Worm (Caenorhabditis elegans): ENCODE data around the gene ncx-7.

ce11 chrIII:9744525-9744924 is 24.4 kb upstream of the ncx-7 start:
- TF ChIP-seq elt-1 (tag; optimal IDR thresholded peaks at IDR 0.05; ENCODE audit: borderline replicate concordance, insufficient read depth) (no peak), elt-3 (tag; optimal IDR thresholded peaks at IDR 0.05) (no peak), snpc-4 (tag; optimal IDR thresholded peaks at IDR 0.05) (no peak), ces-1 (GFP tag; optimal IDR thresholded peaks at IDR 0.05) (no peak), pha-4 (tag; optimal IDR thresholded peaks at IDR 0.05) (no peak)

All from whole organism, mixed stage, embryonic.